Fruit fly (Drosophila melanogaster) whole organism, embryonic: ENCODE measurements around the gene CG8673.

Source experiments
- Adf1 ChIP-seq: fragments of 200-800 bp; sonication (Bioruptor generic); IDR thresholded peaks from 2 replicates; pipeline ENCODE4 v1.3.6; 2022; ENCODE audit warnings: missing biosample characterization, missing genetic modification characterization
- C15 ChIP-seq: fragments of 200-800 bp; sonication (Bioruptor generic); IDR thresholded peaks from 3 replicates; pipeline ENCODE4 v1.3.6; 2022; ENCODE audit warnings: missing biosample characterization, missing genetic modification characterization
- CG10321 ChIP-seq: fragments of 200-800 bp; sonication (Bioruptor generic); IDR thresholded peaks from 2 replicates; pipeline ENCODE4 v1.3.6; 2022; ENCODE audit warnings: missing biosample characterization, missing genetic modification characterization
- CG10431 ChIP-seq: fragments of 200-800 bp; sonication (Bioruptor generic); optimal IDR thresholded peaks from 3 replicates; lab custom pipeline; 2018; ENCODE audit warnings: missing biosample characterization, mild to moderate bottlenecking, missing genetic modification characterization
- CG10543 ChIP-seq: fragments of 200-800 bp; sonication (Bioruptor generic); optimal IDR thresholded peaks from 3 replicates; lab custom pipeline; 2017; ENCODE audit warnings: missing biosample characterization, mild to moderate bottlenecking, missing genetic modification characterization, moderate library complexity
- CG10654 ChIP-seq: fragments of 200-800 bp; sonication (Bioruptor generic); optimal IDR thresholded peaks from 2 replicates; lab custom pipeline; 2016; ENCODE audit warnings: missing biosample characterization, missing genetic modification characterization
- CG11456 ChIP-seq: fragments of 200-800 bp; sonication (Bioruptor generic); IDR thresholded peaks from 3 replicates; pipeline ENCODE4 v1.3.6; 2022; ENCODE audit warnings: missing biosample characterization, missing genetic modification characterization
- CG12769 ChIP-seq: fragments of 200-800 bp; sonication (Bioruptor generic); optimal IDR thresholded peaks from 2 replicates; lab custom pipeline; 2019; ENCODE audit warnings: missing biosample characterization, mild to moderate bottlenecking, missing genetic modification characterization, moderate library complexity
- CG17359 ChIP-seq: fragments of 200-800 bp; sonication (Bioruptor generic); optimal IDR thresholded peaks from 3 replicates; lab custom pipeline; 2018; ENCODE audit warnings: missing biosample characterization, mild to moderate bottlenecking, missing genetic modification characterization, moderate library complexity
- CG2199 ChIP-seq: fragments of 200-800 bp; sonication (Bioruptor generic); IDR thresholded peaks from 3 replicates; pipeline ENCODE4 v1.3.6; 2022; ENCODE audit warnings: missing biosample characterization, missing genetic modification characterization
- CG30431 ChIP-seq: fragments of 200-800 bp; sonication (Bioruptor generic); optimal IDR thresholded peaks from 2 replicates; lab custom pipeline; 2017; ENCODE audit warnings: missing biosample characterization, missing genetic modification characterization
- CG31441 ChIP-seq: fragments of 200-800 bp; sonication (Bioruptor generic); IDR thresholded peaks from 2 replicates; pipeline ENCODE4 v1.3.6; 2022; ENCODE audit warnings: missing biosample characterization, missing genetic modification characterization
- CG32767 ChIP-seq: fragments of 200-800 bp; sonication (Bioruptor generic); IDR thresholded peaks from 2 replicates; pipeline ENCODE4 v1.3.6; 2022; ENCODE audit warnings: missing biosample characterization, missing genetic modification characterization
- CG32772 ChIP-seq: fragments of 200-800 bp; sonication (Bioruptor generic); IDR thresholded peaks from 2 replicates; pipeline ENCODE4 v1.3.6; 2022; ENCODE audit warnings: missing biosample characterization, missing genetic modification characterization
- CG6791 ChIP-seq: fragments of 200-800 bp; sonication (Bioruptor generic); IDR thresholded peaks from 3 replicates; pipeline ENCODE4 v1.3.6; 2022; ENCODE audit warnings: missing biosample characterization, missing genetic modification characterization; ENCODE audit not compliant: partially characterized antibody
- CG7271 ChIP-seq: fragments of 200-800 bp; sonication (Bioruptor generic); optimal IDR thresholded peaks from 2 replicates; lab custom pipeline; 2018; ENCODE audit warnings: missing biosample characterization, mild to moderate bottlenecking, missing genetic modification characterization, moderate library complexity
- CG7987 ChIP-seq: fragments of 200-800 bp; sonication (Bioruptor generic); optimal IDR thresholded peaks from 2 replicates; lab custom pipeline; 2018; ENCODE audit warnings: missing biosample characterization, mild to moderate bottlenecking, missing genetic modification characterization, moderate library complexity
- CG8290 ChIP-seq, 3 experiments: fragments of 200-800 bp; sonication (Bioruptor generic); optimal IDR thresholded peaks; 2 replicates each; lab custom pipeline; 2016 to 2019; ENCODE audit warnings: missing biosample characterization in 3 of 3, missing genetic modification characterization in 3 of 3, mild to moderate bottlenecking in 2 of 3, moderate library complexity in 1 of 3
- Fer3 ChIP-seq: fragments of 200-800 bp; sonication (Bioruptor generic); optimal IDR thresholded peaks from 2 replicates; lab custom pipeline; 2018; ENCODE audit warnings: missing biosample characterization, mild to moderate bottlenecking, missing genetic modification characterization, moderate library complexity
- HLHmδ ChIP-seq: fragments of 200-800 bp; sonication (Bioruptor generic); optimal IDR thresholded peaks from 2 replicates; lab custom pipeline; 2018; ENCODE audit warnings: missing biosample characterization, mild to moderate bottlenecking, missing genetic modification characterization, moderate library complexity
- Hr3 ChIP-seq: fragments of 200-800 bp; sonication (Bioruptor generic); optimal IDR thresholded peaks from 3 replicates; lab custom pipeline; 2016; ENCODE audit warnings: missing biosample characterization, missing genetic modification characterization
- Kr ChIP-seq: fragments of 200-800 bp; sonication (Bioruptor generic); optimal IDR thresholded peaks from 2 replicates; lab custom pipeline; 2017; ENCODE audit warnings: missing biosample characterization, mild to moderate bottlenecking, missing genetic modification characterization
- NfI ChIP-seq: fragments of 200-800 bp; sonication (Bioruptor generic); optimal IDR thresholded peaks from 3 replicates; lab custom pipeline; 2018; ENCODE audit warnings: missing biosample characterization, mild to moderate bottlenecking, missing genetic modification characterization, moderate library complexity
- Oaz ChIP-seq: fragments of 200-800 bp; sonication (Bioruptor generic); IDR thresholded peaks from 2 replicates; pipeline ENCODE4 v1.3.6; 2022; ENCODE audit warnings: missing biosample characterization, missing genetic modification characterization
- Pdp1 ChIP-seq, 2 experiments: fragments of 200-800 bp; sonication (Bioruptor generic); optimal IDR thresholded peaks; 3 replicates each; lab custom pipeline; 2016; ENCODE audit warnings: missing biosample characterization in 2 of 2, missing genetic modification characterization in 2 of 2, mild to moderate bottlenecking in 1 of 2, moderate library complexity in 1 of 2
- Sox102F ChIP-seq: fragments of 200-800 bp; sonication (Bioruptor generic); optimal IDR thresholded peaks from 2 replicates; lab custom pipeline; 2018; ENCODE audit warnings: missing biosample characterization, mild to moderate bottlenecking, missing genetic modification characterization, moderate library complexity
- Trl ChIP-seq, 3 experiments: fragments of >200 bp in 2 of 3; fragments of 200-800 bp in 1 of 3; sonication (Bioruptor generic) in 1 of 3; optimal IDR thresholded peaks; 2 replicates in 1 of 3; 3 replicates in 2 of 3; lab custom pipeline; 2016 to 2017; ENCODE audit warnings: missing biosample characterization in 1 of 3, missing genetic modification characterization in 1 of 3
- abd-A ChIP-seq: fragments of 200-800 bp; sonication (Bioruptor generic); optimal IDR thresholded peaks from 3 replicates; lab custom pipeline; 2019; ENCODE audit warnings: missing biosample characterization, mild to moderate bottlenecking, missing genetic modification characterization, moderate library complexity
- ase ChIP-seq: fragments of 200-800 bp; sonication (Bioruptor generic); IDR thresholded peaks from 3 replicates; pipeline ENCODE4 v1.3.6; 2022; ENCODE audit warnings: missing biosample characterization, missing genetic modification characterization
- az2 ChIP-seq: fragments of 200-800 bp; sonication (Bioruptor generic); optimal IDR thresholded peaks from 3 replicates; lab custom pipeline; 2016; ENCODE audit warnings: missing biosample characterization, missing genetic modification characterization
- cg ChIP-seq: fragments of 200-800 bp; sonication (Bioruptor generic); optimal IDR thresholded peaks from 3 replicates; lab custom pipeline; 2019; ENCODE audit warnings: missing biosample characterization, mild to moderate bottlenecking, missing genetic modification characterization, moderate library complexity
- ci ChIP-seq: fragments of 200-800 bp; sonication (Bioruptor generic); IDR thresholded peaks from 3 replicates; pipeline ENCODE4 v1.3.6; 2022; ENCODE audit warnings: missing biosample characterization, missing genetic modification characterization
- eyg ChIP-seq: fragments of 200-800 bp; sonication (Bioruptor generic); optimal IDR thresholded peaks from 3 replicates; lab custom pipeline; 2016; ENCODE audit warnings: missing biosample characterization, missing genetic modification characterization
- mirr ChIP-seq: fragments of 200-800 bp; sonication (Bioruptor generic); optimal IDR thresholded peaks from 3 replicates; lab custom pipeline; 2018; ENCODE audit warnings: missing biosample characterization, mild to moderate bottlenecking, missing genetic modification characterization
- nau ChIP-seq: fragments of 200-800 bp; sonication (Bioruptor generic); optimal IDR thresholded peaks from 3 replicates; lab custom pipeline; 2017; ENCODE audit warnings: missing biosample characterization, mild to moderate bottlenecking, missing genetic modification characterization, missing genetic modification reagents
- odd ChIP-seq: fragments of 200-800 bp; sonication (Bioruptor generic); optimal IDR thresholded peaks from 2 replicates; lab custom pipeline; 2017; ENCODE audit warnings: missing biosample characterization, mild to moderate bottlenecking, missing genetic modification characterization
- onecut ChIP-seq: fragments of 200-800 bp; sonication (Bioruptor generic); IDR thresholded peaks from 2 replicates; pipeline ENCODE4 v1.3.6; 2022; ENCODE audit warnings: missing biosample characterization, missing genetic modification characterization
- p53 ChIP-seq: fragments of 200-800 bp; sonication (Bioruptor generic); optimal IDR thresholded peaks from 2 replicates; lab custom pipeline; 2016; ENCODE audit warnings: missing biosample characterization, missing genetic modification characterization
- phol ChIP-seq: fragments of 200-800 bp; sonication (Bioruptor generic); optimal IDR thresholded peaks from 3 replicates; lab custom pipeline; 2018; ENCODE audit warnings: missing biosample characterization, mild to moderate bottlenecking, missing genetic modification characterization, moderate library complexity
- rib ChIP-seq: fragments of 200-800 bp; sonication (Bioruptor generic); IDR thresholded peaks from 2 replicates; pipeline ENCODE4 v1.3.6; 2022; ENCODE audit warnings: missing biosample characterization, missing genetic modification characterization
- shn ChIP-seq: fragments of 200-800 bp; sonication (Bioruptor generic); optimal IDR thresholded peaks from 3 replicates; lab custom pipeline; 2016; ENCODE audit warnings: missing biosample characterization, missing genetic modification characterization
- sqz ChIP-seq: fragments of 200-800 bp; sonication (Bioruptor generic); optimal IDR thresholded peaks from 3 replicates; lab custom pipeline; 2018; ENCODE audit warnings: missing biosample characterization, mild to moderate bottlenecking, missing genetic modification characterization
- sr ChIP-seq: fragments of 200-800 bp; sonication (Bioruptor generic); IDR thresholded peaks from 3 replicates; pipeline ENCODE4 v1.3.6; 2022; ENCODE audit warnings: missing biosample characterization, missing genetic modification characterization
- stwl ChIP-seq: fragments of 200-800 bp; sonication (Bioruptor generic); optimal IDR thresholded peaks from 3 replicates; lab custom pipeline; 2018; ENCODE audit warnings: missing biosample characterization, mild to moderate bottlenecking, missing genetic modification characterization, moderate library complexity
- tio ChIP-seq: fragments of 200-800 bp; sonication (Bioruptor generic); optimal IDR thresholded peaks from 2 replicates; lab custom pipeline; 2017; ENCODE audit warnings: missing biosample characterization, missing genetic modification characterization, inconsistent platforms
- tx ChIP-seq: fragments of 200-800 bp; sonication (Bioruptor generic); optimal IDR thresholded peaks from 2 replicates; lab custom pipeline; 2016; ENCODE audit warnings: missing biosample characterization, missing genetic modification characterization
- wdn ChIP-seq: fragments of 200-800 bp; sonication (Bioruptor generic); IDR thresholded peaks from 2 replicates; pipeline ENCODE4 v1.3.6; 2022; ENCODE audit warnings: missing biosample characterization, missing genetic modification characterization
- wor ChIP-seq: fragments of 200-800 bp; sonication (Bioruptor generic); IDR thresholded peaks from 2 replicates; pipeline ENCODE4 v1.3.6; 2022; ENCODE audit warnings: missing biosample characterization, missing genetic modification characterization

Gene CG8673

DNA sequence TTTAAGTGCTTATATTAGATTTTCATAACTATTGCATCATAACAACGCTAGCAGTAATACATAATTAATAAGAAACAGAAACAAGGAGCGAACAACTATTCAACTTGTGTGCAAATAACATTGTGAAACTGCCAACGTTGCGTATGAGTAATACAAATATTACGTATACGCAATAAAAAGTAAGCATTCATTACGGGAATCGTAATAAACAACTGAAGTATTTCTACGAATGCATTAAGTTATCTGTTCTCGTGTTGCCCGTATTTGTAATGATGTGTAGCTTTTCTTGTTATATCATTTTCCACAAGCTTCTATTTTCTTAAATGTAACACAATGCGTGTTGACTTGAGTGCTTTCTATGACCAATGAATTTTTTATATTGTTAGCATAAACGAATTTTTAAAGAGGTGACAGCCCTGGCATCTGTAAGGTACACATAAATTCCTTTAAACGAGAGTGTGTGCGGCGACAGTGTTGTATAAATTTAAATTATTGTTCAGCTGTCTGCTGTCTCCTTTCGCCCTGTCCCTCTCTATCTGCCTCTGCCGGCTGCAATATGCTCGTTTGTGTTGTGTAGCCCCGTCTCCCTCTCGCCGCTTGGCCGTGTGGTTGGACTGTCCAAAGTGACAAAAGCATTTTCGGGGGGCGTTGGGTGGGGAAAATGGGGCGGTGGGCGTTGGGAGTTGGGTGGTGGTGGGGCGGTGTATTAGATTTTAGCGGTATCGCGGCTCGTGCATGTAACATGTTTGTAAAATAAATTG, 24.3 kb upstream of the CG8673 start (continued):
- TF ChIP-seq Oaz (GFP tag; lab: Robert Waterston, UW) (0 out of 2 replicates have a peak, but pooled peaks have one; percentile 20), Hr3 (GFP tag; lab: Kevin White, UChicago) (no peak), shn (GFP tag; lab: Kevin White, UChicago) (no peak), CG30431 (no peak), HLHmδ (GFP tag; lab: Kevin White, UChicago) (no peak), abd-A (peak; percentile 75), CG32772 (no peak), CG6791 (GFP tag; lab: Robert Waterston, UW) (0 out of 3 replicates have a peak, but pooled peaks have one; percentile 48), phol (tag; lab: Kevin White, UChicago) (no peak), eyg (GFP tag; lab: Kevin White, UChicago) (no peak), p53 (GFP tag; lab: Kevin White, UChicago) (no peak), CG10431 (GFP tag; lab: Kevin White, UChicago) (no peak), nau (GFP tag; lab: Kevin White, UChicago) (peak; percentile 64), Fer3 (tag; lab: Kevin White, UChicago) (no peak), sr (GFP tag; lab: Robert Waterston, UW) (peak; percentile 87), odd (GFP tag; lab: Kevin White, UChicago) (no peak), CG32767 (GFP tag; lab: Robert Waterston, UW) (no peak), Adf1 (GFP tag; lab: Robert Waterston, UW) (peak; percentile 27; the same call in 1 of the 2 replicates), mirr (GFP tag; lab: Kevin White, UChicago) (peak; percentile 27), stwl (peak; percentile 16), CG11456 (GFP tag; lab: Robert Waterston, UW) (0 out of 3 replicates have a peak, but pooled peaks have one; percentile 70), rib (GFP tag; lab: Robert Waterston, UW) (peak; percentile 18; the same call in 1 of the 2 replicates), ase (no peak), tio (peak; percentile 23), CG2199 (GFP tag; lab: Robert Waterston, UW) (peak; percentile 74; the same call in 1 of the 3 replicates), CG17359 (tag; lab: Kevin White, UChicago) (no peak), CG7271 (tag; lab: Kevin White, UChicago) (no peak), NfI (GFP tag; lab: Kevin White, UChicago) (no peak), wdn (no peak), tx (GFP tag; lab: Kevin White, UChicago) (no peak), cg (GFP tag; lab: Kevin White, UChicago) (peak; percentile 55), Kr (peak; percentile 20), CG12769 (tag; lab: Kevin White, UChicago) (peak; percentile 66), onecut (GFP tag; lab: Robert Waterston, UW) (no peak), sqz (GFP tag; lab: Kevin White, UChicago) (no peak), CG8290 (GFP tag; optimal IDR thresholded peaks at IDR 0.05; lab: Kevin White, UChicago) (no peak), CG8290 (tag; optimal IDR thresholded peaks at IDR 0.05; lab: Kevin White, UChicago) (peak in 1 of 2 experiments; percentile 55), CG10654 (GFP tag; lab: Kevin White, UChicago) (no peak), wor (GFP tag; lab: Robert Waterston, UW) (no peak), Sox102F (GFP tag; lab: Kevin White, UChicago) (no peak), Trl (optimal IDR thresholded peaks at IDR 0.05; lab: Kevin White, UChicago) (peak in 1 of 2 experiments; percentile 26), Trl (GFP tag; optimal IDR thresholded peaks at IDR 0.05; lab: Kevin White, UChicago) (no peak), CG31441 (GFP tag; lab: Robert Waterston, UW) (no peak), az2 (GFP tag; lab: Kevin White, UChicago) (peak; percentile 13), ci (0 out of 3 replicates have a peak, but pooled peaks have one; percentile 10), CG7987 (peak; percentile 7), CG10321 (GFP tag; lab: Robert Waterston, UW) (peak; percentile 81), CG10543 (GFP tag; lab: Kevin White, UChicago) (no peak), Pdp1 (GFP tag; optimal IDR thresholded peaks at IDR 0.05; lab: Kevin White, UChicago) (peak in 1 of 2 experiments; percentile 53), C15 (GFP tag; lab: Robert Waterston, UW) (no peak)
